Fruit fly (Drosophila melanogaster): ENCODE measurements around the gene CG42713.
A peak's percentile ranks its signal among the peaks of the same experiment; 100 is the strongest.

Gene CG42713

dm6 chr2L:8859839-8860238 lies 31.4 kb upstream of the CG42713 start (continued):
- TF ChIP-seq esg (GFP tag; conservative IDR thresholded peaks at IDR 0.05) (no peak), pho (GFP tag; optimal IDR thresholded peaks at IDR 0.05) (peak; percentile 4), maf-S (GFP tag; optimal IDR thresholded peaks at IDR 0.05) (no peak), Xrp1 (GFP tag; IDR thresholded peaks at IDR 0.05) (peak; percentile 51), sens (GFP tag) (peak; percentile 77), zf30C (GFP tag; optimal IDR thresholded peaks at IDR 0.05) (no peak), slou (GFP tag; optimal IDR thresholded peaks at IDR 0.05) (no peak), Aef1 (GFP tag; IDR thresholded peaks at IDR 0.05) (no peak), lmd (GFP tag; IDR thresholded peaks at IDR 0.05) (no peak), CG13894 (tag; optimal IDR thresholded peaks at IDR 0.05) (no peak), Ets97D (GFP tag; optimal IDR thresholded peaks at IDR 0.05) (no peak), amos (GFP tag; IDR thresholded peaks at IDR 0.05; ENCODE audit: partially characterized antibody) (no peak), gem (tag; optimal IDR thresholded peaks at IDR 0.05) (peak; percentile 36), CG6813 (GFP tag; optimal IDR thresholded peaks at IDR 0.05) (peak; percentile 63), CG15011 (GFP tag; optimal IDR thresholded peaks at IDR 0.05) (peak; percentile 12), CG8478 (optimal IDR thresholded peaks at IDR 0.05) (no peak), CG7271 (tag; optimal IDR thresholded peaks at IDR 0.05) (no peak), org-1 (GFP tag; optimal IDR thresholded peaks at IDR 0.05) (no peak), CG8290 (GFP tag; optimal IDR thresholded peaks at IDR 0.05) (no peak), CG8290 (tag; optimal IDR thresholded peaks at IDR 0.05) (peak in 1 of 2 experiments; percentile 36), Hr3 (GFP tag; optimal IDR thresholded peaks at IDR 0.05) (no peak), Hmr (GFP tag; optimal IDR thresholded peaks at IDR 0.05) (peak; percentile 43), CG14860 (GFP tag; IDR thresholded peaks at IDR 0.05; ENCODE audit: partially characterized antibody) (no peak), Lpt (GFP tag; optimal IDR thresholded peaks at IDR 0.05) (no peak), CG32772 (GFP tag; IDR thresholded peaks at IDR 0.05) (no peak), CHES-1-like (GFP tag; optimal IDR thresholded peaks at IDR 0.05) (no peak), CG15696 (tag; optimal IDR thresholded peaks at IDR 0.05) (peak; percentile 29), CG2116 (GFP tag; optimal IDR thresholded peaks at IDR 0.05) (no peak), Med (GFP tag) (peak; percentile 77), CG10274 (GFP tag; optimal IDR thresholded peaks at IDR 0.05) (no peak), sim (GFP tag; IDR thresholded peaks at IDR 0.05) (no peak), Atf6 (GFP tag; IDR thresholded peaks at IDR 0.05) (peak; percentile 23; the same call in 1 of the 2 replicates), CG1602 (GFP tag; optimal IDR thresholded peaks at IDR 0.05) (no peak), dmrt11E (tag; optimal IDR thresholded peaks at IDR 0.05) (peak; percentile 37), gce (GFP tag; IDR thresholded peaks at IDR 0.05) (no peak), chm (GFP tag; IDR thresholded peaks at IDR 0.05) (peak; percentile 50; the same call in 1 of the 2 replicates), CG11504 (tag; optimal IDR thresholded peaks at IDR 0.05) (no peak), CG6765 (GFP tag; optimal IDR thresholded peaks at IDR 0.05) (no peak), nerfin-1 (tag; optimal IDR thresholded peaks at IDR 0.05) (peak; percentile 41), CG2712 (tag; optimal IDR thresholded peaks at IDR 0.05) (no peak), CG18599 (GFP tag; optimal IDR thresholded peaks at IDR 0.05) (peak; percentile 65), CG7839 (tag; optimal IDR thresholded peaks at IDR 0.05) (no peak), oc (tag; optimal IDR thresholded peaks at IDR 0.05) (no peak), twi (tag; optimal IDR thresholded peaks at IDR 0.05) (peak; percentile 6), Dp (GFP tag; optimal IDR thresholded peaks at IDR 0.05) (no peak), slp2 (GFP tag; optimal IDR thresholded peaks at IDR 0.05) (no peak), CG3281 (GFP tag; optimal IDR thresholded peaks at IDR 0.05) (peak; percentile 58), ci (GFP tag; IDR thresholded peaks at IDR 0.05) (peak; percentile 42; the same call in 2 of the 3 replicates), ac (GFP tag; optimal IDR thresholded peaks at IDR 0.05) (peak; percentile 11), CG12299 (tag; optimal IDR thresholded peaks at IDR 0.05) (peak; percentile 1), kni (GFP tag; optimal IDR thresholded peaks at IDR 0.05) (peak; percentile 9), CG9932 (GFP tag; IDR thresholded peaks at IDR 0.05) (no peak)

All from whole organism, embryonic.